Fruit fly (Drosophila melanogaster) whole organism, prepupa: ENCODE measurements around the gene TrpRS.

Experiments
- Blimp-1 ChIP-seq: fragments of 200-800 bp; sonication (Bioruptor generic); optimal IDR thresholded peaks from 3 replicates; lab custom pipeline; 2017; ENCODE audit warnings: missing biosample characterization, missing genetic modification characterization, mild to moderate bottlenecking, moderate library complexity, missing genetic modification reagents
- CG10631 ChIP-seq: fragments of 200-800 bp; sonication (Bioruptor generic); optimal IDR thresholded peaks from 2 replicates; lab custom pipeline; 2016; ENCODE audit warnings: missing biosample characterization, missing genetic modification characterization
- CG10669 ChIP-seq: fragments of 200-800 bp; sonication (Bioruptor generic); optimal IDR thresholded peaks from 3 replicates; lab custom pipeline; 2018; ENCODE audit warnings: missing biosample characterization, mild to moderate bottlenecking, missing genetic modification characterization, moderate library complexity
- CG11294 ChIP-seq: fragments of 200-800 bp; sonication (Bioruptor generic); IDR thresholded peaks from 2 replicates; pipeline ENCODE4 v1.3.6; 2022; ENCODE audit warnings: missing biosample characterization, missing genetic modification characterization
- CG11902 ChIP-seq: fragments of 200-800 bp; sonication (Bioruptor generic); optimal IDR thresholded peaks from 3 replicates; lab custom pipeline; 2016; ENCODE audit warnings: missing biosample characterization, missing genetic modification characterization
- CG15336 ChIP-seq: fragments of 200-800 bp; sonication (Bioruptor generic); IDR thresholded peaks from 2 replicates; pipeline ENCODE4 v1.3.6; 2022; ENCODE audit warnings: missing biosample characterization, missing genetic modification characterization
- CG1621 ChIP-seq: fragments of 200-800 bp; sonication (Bioruptor generic); optimal IDR thresholded peaks from 3 replicates; lab custom pipeline; 2018; ENCODE audit warnings: missing biosample characterization, mild to moderate bottlenecking, missing genetic modification characterization
- CG16779 ChIP-seq: fragments of 200-800 bp; sonication (Bioruptor generic); optimal IDR thresholded peaks from 3 replicates; lab custom pipeline; 2017; ENCODE audit warnings: missing biosample characterization, mild to moderate bottlenecking, missing genetic modification characterization
- CG3032 ChIP-seq: fragments of 200-800 bp; optimal IDR thresholded peaks from 2 replicates; lab custom pipeline; 2019; ENCODE audit warnings: missing biosample characterization, mild to moderate bottlenecking, missing genetic modification characterization, moderate library complexity
- CG31627 ChIP-seq: fragments of 200-800 bp; sonication (Bioruptor generic); optimal IDR thresholded peaks from 3 replicates; lab custom pipeline; 2016; ENCODE audit warnings: missing biosample characterization, missing genetic modification characterization
- CG34406 ChIP-seq: fragments of 200-800 bp; sonication (Bioruptor generic); optimal IDR thresholded peaks from 3 replicates; lab custom pipeline; 2016; ENCODE audit warnings: missing biosample characterization, missing genetic modification characterization
- CG3919 ChIP-seq: fragments of 200-800 bp; sonication (Bioruptor generic); optimal IDR thresholded peaks from 3 replicates; lab custom pipeline; 2016; ENCODE audit warnings: missing biosample characterization, missing genetic modification characterization
- CG4318 ChIP-seq: fragments of 200-800 bp; sonication (Bioruptor generic); optimal IDR thresholded peaks from 3 replicates; lab custom pipeline; 2017; ENCODE audit warnings: missing biosample characterization, mild to moderate bottlenecking, missing genetic modification characterization
- CG6163 ChIP-seq: fragments of 200-800 bp; sonication (Bioruptor generic); IDR thresholded peaks from 3 replicates; pipeline ENCODE4 v1.3.6; 2022; ENCODE audit warnings: missing biosample characterization, missing genetic modification characterization
- CG6276 ChIP-seq: fragments of 200-800 bp; sonication (Bioruptor generic); optimal IDR thresholded peaks from 2 replicates; lab custom pipeline; 2017; ENCODE audit warnings: missing biosample characterization, mild to moderate bottlenecking, missing genetic modification characterization
- CG6854 ChIP-seq: fragments of 200-800 bp; sonication (Bioruptor generic); optimal IDR thresholded peaks from 2 replicates; lab custom pipeline; 2017; ENCODE audit warnings: missing biosample characterization, mild to moderate bottlenecking, missing genetic modification characterization
- CG7368 ChIP-seq: fragments of 200-800 bp; sonication (Bioruptor generic); optimal IDR thresholded peaks from 3 replicates; lab custom pipeline; 2016; ENCODE audit warnings: missing biosample characterization, missing genetic modification characterization
- CG8119 ChIP-seq: fragments of 200-800 bp; sonication (Bioruptor generic); IDR thresholded peaks from 3 replicates; pipeline ENCODE4 v1.3.6; 2022; ENCODE audit warnings: missing biosample characterization, missing genetic modification characterization
- CG8632 ChIP-seq: fragments of 200-800 bp; sonication (Bioruptor generic); optimal IDR thresholded peaks from 3 replicates; lab custom pipeline; 2016; ENCODE audit warnings: missing biosample characterization, missing genetic modification characterization
- CG9139 ChIP-seq: fragments of 200-800 bp; sonication (Bioruptor generic); optimal IDR thresholded peaks from 3 replicates; lab custom pipeline; 2017; ENCODE audit warnings: missing biosample characterization, mild to moderate bottlenecking, missing genetic modification characterization
- Eip75B ChIP-seq: fragments of 200-800 bp; sonication (Bioruptor generic); optimal IDR thresholded peaks from 3 replicates; lab custom pipeline; 2016; ENCODE audit warnings: missing biosample characterization, missing genetic modification characterization
- Eip78C ChIP-seq: fragments of 200-800 bp; sonication (Bioruptor generic); peaks from one replicate; lab custom pipeline; 2016; ENCODE audit warnings: missing biosample characterization, missing genetic modification characterization
- Ets21C ChIP-seq: fragments of 200-800 bp; sonication (Bioruptor generic); optimal IDR thresholded peaks from 3 replicates; lab custom pipeline; 2016; ENCODE audit warnings: missing biosample characterization, missing genetic modification characterization
- Ets96B ChIP-seq: fragments of 200-800 bp; optimal IDR thresholded peaks from 2 replicates; lab custom pipeline; 2019; ENCODE audit warnings: missing biosample characterization, mild to moderate bottlenecking, missing genetic modification characterization, moderate library complexity
- Hr38 ChIP-seq: sonication (Bioruptor generic); optimal IDR thresholded peaks from 2 replicates; lab custom pipeline; 2016; ENCODE audit warnings: missing biosample characterization, missing genetic modification characterization
- Hr39 ChIP-seq: fragments of 200-800 bp; sonication (Bioruptor generic); optimal IDR thresholded peaks from 2 replicates; lab custom pipeline; 2016; ENCODE audit warnings: missing biosample characterization, missing genetic modification characterization
- Hr4 ChIP-seq: fragments of 200-800 bp; sonication (Bioruptor generic); optimal IDR thresholded peaks from 3 replicates; lab custom pipeline; 2016; ENCODE audit warnings: missing biosample characterization, missing genetic modification characterization
- Lpt ChIP-seq: fragments of 200-800 bp; sonication (Bioruptor generic); optimal IDR thresholded peaks from 3 replicates; lab custom pipeline; 2016; ENCODE audit warnings: missing biosample characterization, missing genetic modification characterization
- Met ChIP-seq: fragments of 200-800 bp; sonication (Bioruptor generic); optimal IDR thresholded peaks from 3 replicates; lab custom pipeline; 2016; ENCODE audit warnings: missing biosample characterization, missing genetic modification characterization
- OdsH ChIP-seq: fragments of 200-800 bp; sonication (Bioruptor generic); optimal IDR thresholded peaks from 3 replicates; lab custom pipeline; 2016; ENCODE audit warnings: missing biosample characterization, missing genetic modification characterization
- Smox ChIP-seq: fragments of 200-800 bp; sonication (Bioruptor generic); optimal IDR thresholded peaks from 3 replicates; lab custom pipeline; 2016; ENCODE audit warnings: missing biosample characterization, missing genetic modification characterization
- Sox14 ChIP-seq: fragments of 200-800 bp; sonication (Bioruptor generic); optimal IDR thresholded peaks from 3 replicates; lab custom pipeline; 2016; ENCODE audit warnings: missing biosample characterization, missing genetic modification characterization
- Sox15 ChIP-seq: fragments of 200-800 bp; sonication (Bioruptor generic); optimal IDR thresholded peaks from 3 replicates; lab custom pipeline; 2016; ENCODE audit warnings: missing biosample characterization, missing genetic modification characterization
- acj6 ChIP-seq: fragments of 200-800 bp; sonication (Bioruptor generic); optimal IDR thresholded peaks from 3 replicates; lab custom pipeline; 2016; ENCODE audit warnings: missing biosample characterization, missing genetic modification characterization
- cyc ChIP-seq: fragments of 200-800 bp; sonication (Bioruptor generic); optimal IDR thresholded peaks from 3 replicates; lab custom pipeline; 2016; ENCODE audit warnings: missing biosample characterization, missing genetic modification characterization
- dac ChIP-seq: fragments of 200-800 bp; sonication (Bioruptor generic); optimal IDR thresholded peaks from 2 replicates; lab custom pipeline; 2017; ENCODE audit warnings: missing biosample characterization, mild to moderate bottlenecking, missing genetic modification characterization
- esn ChIP-seq: fragments of 200-800 bp; sonication (Bioruptor generic); optimal IDR thresholded peaks from 2 replicates; lab custom pipeline; 2016; ENCODE audit warnings: missing biosample characterization, mild to moderate bottlenecking, missing genetic modification characterization, moderate library complexity
- fd59A ChIP-seq: fragments of 200-800 bp; sonication (Bioruptor generic); optimal IDR thresholded peaks from 2 replicates; lab custom pipeline; 2017; ENCODE audit warnings: missing biosample characterization, mild to moderate bottlenecking, missing genetic modification characterization, missing genetic modification reagents
- fd85E ChIP-seq: fragments of 200-800 bp; sonication (Bioruptor generic); optimal IDR thresholded peaks from 3 replicates; lab custom pipeline; 2016; ENCODE audit warnings: missing biosample characterization, missing genetic modification characterization
- fkh ChIP-seq: fragments of 200-800 bp; sonication (Bioruptor generic); optimal IDR thresholded peaks from 3 replicates; lab custom pipeline; 2017; ENCODE audit warnings: missing biosample characterization, mild to moderate bottlenecking, missing genetic modification characterization, moderate library complexity
- net ChIP-seq: fragments of 200-800 bp; sonication (Bioruptor generic); optimal IDR thresholded peaks from 3 replicates; lab custom pipeline; 2016; ENCODE audit warnings: missing biosample characterization, missing genetic modification characterization
- pdm3 ChIP-seq: fragments of 200-800 bp; sonication (Bioruptor generic); optimal IDR thresholded peaks from 3 replicates; lab custom pipeline; 2016; ENCODE audit warnings: missing biosample characterization, missing genetic modification characterization
- salr ChIP-seq, 2 experiments: fragments of 200-800 bp; sonication (Bioruptor generic); optimal IDR thresholded peaks; 3 replicates each; lab custom pipeline; 2016 to 2018; ENCODE audit warnings: missing biosample characterization in 2 of 2, missing genetic modification characterization in 2 of 2, mild to moderate bottlenecking in 1 of 2
- spab ChIP-seq: fragments of 200-800 bp; sonication (Bioruptor generic); optimal IDR thresholded peaks from 2 replicates; lab custom pipeline; 2017; ENCODE audit warnings: missing biosample characterization, mild to moderate bottlenecking, missing genetic modification characterization, missing genetic modification reagents
- svp ChIP-seq: fragments of 200-800 bp; sonication (Bioruptor generic); peaks from one replicate; lab custom pipeline; 2016; ENCODE audit warnings: missing biosample characterization, missing genetic modification characterization
- topi ChIP-seq: fragments of 200-800 bp; sonication (Bioruptor generic); optimal IDR thresholded peaks from 3 replicates; lab custom pipeline; 2016; ENCODE audit warnings: missing biosample characterization, missing genetic modification characterization
- vri ChIP-seq: fragments of 200-800 bp; sonication (Bioruptor generic); optimal IDR thresholded peaks from 3 replicates; lab custom pipeline; 2016; ENCODE audit warnings: missing biosample characterization, mild to moderate bottlenecking, missing genetic modification characterization

Gene TrpRS

DNA sequence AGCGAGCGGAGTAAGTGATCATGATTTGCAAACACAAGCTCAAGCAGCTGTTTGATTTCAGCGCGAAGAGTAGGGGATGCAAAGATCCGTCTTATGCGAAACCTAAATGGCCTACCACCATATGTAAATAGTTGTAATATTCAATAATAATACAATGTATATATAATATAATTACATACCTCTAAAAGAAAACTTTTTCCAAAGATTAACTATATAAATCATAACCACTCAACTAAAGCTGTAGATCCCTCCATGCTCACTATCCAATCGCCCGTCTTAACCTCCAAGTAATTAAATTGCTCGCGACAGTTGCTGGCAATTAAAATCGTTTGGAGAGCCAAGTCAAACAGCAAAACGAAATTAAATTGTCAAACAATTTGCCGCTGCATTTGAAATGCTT, 39.4 kb downstream of the TrpRS start (continued):
- TF ChIP-seq pdm3 (GFP tag; lab: Kevin White, UChicago) = peak; percentile 71
- peak; percentile 54 for TF ChIP-seq CG9139 (GFP tag; lab: Kevin White, UChicago)
- TF ChIP-seq CG11294 (GFP tag; lab: Robert Waterston, UW) = peak; percentile 92
- TF ChIP-seq CG11902 (GFP tag; lab: Kevin White, UChicago) = peak; percentile 72
- TF ChIP-seq CG8632 (GFP tag; lab: Kevin White, UChicago) = peak; percentile 85
- peak; percentile 83 for TF ChIP-seq Ets96B (tag; lab: Kevin White, UChicago)
- peak; percentile 88 for TF ChIP-seq acj6 (GFP tag; lab: Kevin White, UChicago)
- peak; percentile 91 for TF ChIP-seq CG6276
- TF ChIP-seq CG6854 (GFP tag; lab: Kevin White, UChicago) = no peak
- TF ChIP-seq CG4318 (GFP tag; lab: Kevin White, UChicago) = peak; percentile 84
- peak; percentile 52 to 54 for TF ChIP-seq salr (GFP tag; optimal IDR thresholded peaks at IDR 0.05; lab: Kevin White, UChicago)
- TF ChIP-seq Met (GFP tag; lab: Kevin White, UChicago) = peak; percentile 76
- peak; percentile 85 for TF ChIP-seq Hr4 (GFP tag; lab: Kevin White, UChicago)
- TF ChIP-seq CG1621 (tag; lab: Kevin White, UChicago) = peak; percentile 61
- TF ChIP-seq Hr39 = peak; percentile 62
- TF ChIP-seq Sox14 (GFP tag; lab: Kevin White, UChicago) = peak; percentile 63
- peak; percentile 65 for TF ChIP-seq svp
- peak; percentile 93 for TF ChIP-seq Eip78C
- peak; percentile 94 for TF ChIP-seq CG6163
- TF ChIP-seq Lpt (GFP tag; lab: Kevin White, UChicago) = peak; percentile 77
- peak; percentile 40 for TF ChIP-seq Blimp-1 (GFP tag; lab: Kevin White, UChicago)
- TF ChIP-seq CG10669 (GFP tag; lab: Kevin White, UChicago) = peak; percentile 78
- TF ChIP-seq esn (GFP tag; lab: Kevin White, UChicago) = peak; percentile 79
- peak; percentile 82 for TF ChIP-seq CG3032 (tag; lab: Kevin White, UChicago)
- TF ChIP-seq CG16779 (tag; lab: Kevin White, UChicago) = peak; percentile 68
- TF ChIP-seq vri = no peak
- peak; percentile 85 for TF ChIP-seq CG34406 (GFP tag; lab: Kevin White, UChicago)
- peak; percentile 91 for TF ChIP-seq OdsH (GFP tag; lab: Kevin White, UChicago)
- peak; percentile 78 for TF ChIP-seq spab (GFP tag; lab: Kevin White, UChicago)
- peak; percentile 84 for TF ChIP-seq dac (GFP tag; lab: Kevin White, UChicago)
- peak; percentile 90 for TF ChIP-seq CG3919
- peak; percentile 86 for TF ChIP-seq CG10631 (GFP tag; lab: Kevin White, UChicago)
- peak; percentile 60 for TF ChIP-seq CG31627 (GFP tag; lab: Kevin White, UChicago)
- peak; percentile 35 for TF ChIP-seq Ets21C (GFP tag; lab: Kevin White, UChicago)
- TF ChIP-seq CG7368 = peak; percentile 79
- TF ChIP-seq Sox15 (GFP tag; lab: Kevin White, UChicago) = peak; percentile 67
- peak; percentile 75 for TF ChIP-seq topi (GFP tag; lab: Kevin White, UChicago)
- TF ChIP-seq CG15336 (GFP tag; lab: Robert Waterston, UW) = peak; percentile 96
- TF ChIP-seq, all 60 proteins: peak for 55

DNA sequence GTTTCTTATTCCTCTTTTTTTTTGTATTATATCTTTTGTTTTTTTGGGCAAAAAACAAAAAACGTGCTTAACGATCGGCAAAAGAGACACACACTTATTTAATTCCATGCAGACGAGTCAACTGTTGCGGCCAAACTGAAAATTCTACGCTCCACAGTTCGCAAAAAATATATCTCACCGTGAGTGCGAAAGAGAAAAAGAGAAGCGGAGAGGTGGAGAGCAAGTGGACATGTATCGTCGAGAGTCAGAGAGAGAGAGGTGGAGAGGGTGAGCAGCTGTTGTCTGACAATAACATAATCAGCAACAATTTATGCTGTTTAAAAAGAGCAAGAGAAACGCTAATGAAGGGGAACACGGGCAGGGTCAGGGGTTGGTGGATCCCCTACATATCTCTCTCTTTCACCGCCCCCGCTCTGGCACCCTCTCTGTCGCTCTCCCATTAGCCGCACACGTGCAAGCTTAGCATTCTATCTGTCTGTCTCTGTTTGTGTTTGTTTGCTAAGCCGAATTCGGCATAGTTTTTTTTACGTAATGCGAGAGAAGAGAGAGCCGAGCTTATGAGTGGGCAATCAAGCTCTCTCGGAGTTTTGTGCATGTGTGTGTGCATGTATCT, 39.9 kb downstream of the TrpRS start:
- no peak for TF ChIP-seq CG10631 (GFP tag; lab: Kevin White, UChicago)
- TF ChIP-seq Ets96B (tag; lab: Kevin White, UChicago) = no peak
- TF ChIP-seq fd59A (GFP tag; lab: Kevin White, UChicago) = no peak
- TF ChIP-seq pdm3 (GFP tag; lab: Kevin White, UChicago) = no peak
- TF ChIP-seq Blimp-1 (GFP tag; lab: Kevin White, UChicago) = no peak
- no peak for TF ChIP-seq CG8119
- TF ChIP-seq fd85E (GFP tag; lab: Kevin White, UChicago) = no peak
- no peak for TF ChIP-seq cyc (GFP tag; lab: Kevin White, UChicago)
- no peak for TF ChIP-seq CG4318 (GFP tag; lab: Kevin White, UChicago)
- peak; percentile 53 for TF ChIP-seq net
- no peak for TF ChIP-seq acj6 (GFP tag; lab: Kevin White, UChicago)
- TF ChIP-seq Sox15 (GFP tag; lab: Kevin White, UChicago) = no peak
- TF ChIP-seq CG10669 (GFP tag; lab: Kevin White, UChicago) = no peak
- TF ChIP-seq Eip78C = peak; percentile 75
- TF ChIP-seq CG9139 (GFP tag; lab: Kevin White, UChicago) = no peak
- no peak for TF ChIP-seq CG34406 (GFP tag; lab: Kevin White, UChicago)
- no peak for TF ChIP-seq CG7368
- peak; percentile 85 for TF ChIP-seq fkh (GFP tag; lab: Kevin White, UChicago)
- TF ChIP-seq Eip75B (GFP tag; lab: Kevin White, UChicago) = no peak
- TF ChIP-seq svp = peak; percentile 83
- TF ChIP-seq salr (GFP tag; optimal IDR thresholded peaks at IDR 0.05; lab: Kevin White, UChicago) = no peak
- peak; percentile 49; the same call in 2 of the 3 replicates for TF ChIP-seq CG6163
- TF ChIP-seq spab (GFP tag; lab: Kevin White, UChicago) = no peak
- TF ChIP-seq OdsH (GFP tag; lab: Kevin White, UChicago) = no peak
- TF ChIP-seq Hr38 (GFP tag; lab: Kevin White, UChicago) = no peak
- no peak for TF ChIP-seq CG15336 (GFP tag; lab: Robert Waterston, UW)
- no peak for TF ChIP-seq Lpt (GFP tag; lab: Kevin White, UChicago)
- no peak for TF ChIP-seq CG6854 (GFP tag; lab: Kevin White, UChicago)
- TF ChIP-seq Smox (GFP tag; lab: Kevin White, UChicago) = no peak
